Fruit fly (Drosophila melanogaster): ENCODE data around the gene CG11889.

dm6 chr3R:25300575-25300974, 30.6 kb downstream of the CG11889 start, which contains the start of gene CG13659:
- TF ChIP-seq Elba2 (GFP tag; optimal IDR thresholded peaks at IDR 0.05) (no peak), usp (GFP tag; optimal IDR thresholded peaks at IDR 0.05) (no peak), CG2199 (GFP tag; IDR thresholded peaks at IDR 0.05) (no peak), CG12391 (tag; optimal IDR thresholded peaks at IDR 0.05) (no peak), CG4360 (GFP tag; IDR thresholded peaks at IDR 0.05) (no peak), abd-A (tag; optimal IDR thresholded peaks at IDR 0.05) (no peak), CG5180 (GFP tag; optimal IDR thresholded peaks at IDR 0.05) (no peak), CG42726 (GFP tag; IDR thresholded peaks at IDR 0.05; ENCODE audit: partially characterized antibody) (no peak), kay (GFP tag; optimal IDR thresholded peaks at IDR 0.05) (no peak), run (tag; optimal IDR thresholded peaks at IDR 0.05) (no peak)
